Worm (Caenorhabditis elegans) whole organism, mixed stage, embryonic: ENCODE results near the gene T07G12.4.

Source experiments
- M03D4.4 ChIP-seq: sonication (generic microtip); optimal IDR thresholded peaks from 2 replicates; lab custom pipeline; 2017; ENCODE audit warnings: mild to moderate bottlenecking, missing genetic modification characterization, missing compliant biosample characterization
- bed-3 ChIP-seq: fragments of 200-800 bp; sonication (Bioruptor generic); optimal IDR thresholded peaks from 3 replicates; lab custom pipeline; 2018; ENCODE audit warnings: mild to moderate bottlenecking, missing genetic modification characterization, moderate library complexity, missing compliant biosample characterization
- blmp-1 ChIP-seq: fragments of 150-350 bp; optimal IDR thresholded peaks from 2 replicates; lab custom pipeline; 2014; ENCODE audit warnings: missing biosample characterization, missing genetic modification characterization
- ceh-43 ChIP-seq: fragments of 200-800 bp; sonication (Bioruptor generic); optimal IDR thresholded peaks from 2 replicates; lab custom pipeline; 2018; ENCODE audit warnings: mild to moderate bottlenecking, missing genetic modification characterization, moderate library complexity, missing compliant biosample characterization
- ceh-83 ChIP-seq: fragments of 200-800 bp; sonication (Bioruptor generic); optimal IDR thresholded peaks from 2 replicates; lab custom pipeline; 2018; ENCODE audit warnings: mild to moderate bottlenecking, missing genetic modification characterization, missing compliant biosample characterization
- ces-1 ChIP-seq: fragments of 150-350 bp; optimal IDR thresholded peaks from 2 replicates; lab custom pipeline; 2014; ENCODE audit warnings: missing biosample characterization, missing genetic modification reagents, missing genetic modification characterization
- cnd-1 ChIP-seq: fragments of 200-800 bp; sonication (Bioruptor generic); optimal IDR thresholded peaks from 2 replicates; lab custom pipeline; 2018; ENCODE audit warnings: mild to moderate bottlenecking, missing genetic modification characterization, missing compliant biosample characterization
- elt-3 ChIP-seq: fragments of 150-350 bp; optimal IDR thresholded peaks from 2 replicates; lab custom pipeline; 2014; ENCODE audit warnings: missing biosample characterization, missing genetic modification characterization
- ham-2 ChIP-seq: fragments of 200-800 bp; sonication (Bioruptor generic); optimal IDR thresholded peaks from 2 replicates; lab custom pipeline; 2018; ENCODE audit warnings: mild to moderate bottlenecking, missing genetic modification characterization, missing compliant biosample characterization
- mep-1 ChIP-seq: fragments of 150-350 bp; optimal IDR thresholded peaks from 2 replicates; lab custom pipeline; 2017; ENCODE audit warnings: missing biosample characterization, missing genetic modification reagents, missing genetic modification characterization, inconsistent platforms
- mls-2 ChIP-seq: sonication (generic microtip); optimal IDR thresholded peaks from 2 replicates; lab custom pipeline; 2016; ENCODE audit warnings: mild to moderate bottlenecking, missing genetic modification characterization, moderate library complexity, missing compliant biosample characterization
- nhr-28 ChIP-seq: fragments of 150-350 bp; optimal IDR thresholded peaks from 2 replicates; lab custom pipeline; 2014; ENCODE audit warnings: missing biosample characterization, missing genetic modification characterization
- tbx-8 ChIP-seq: fragments of 200-800 bp; sonication (Bioruptor generic); optimal IDR thresholded peaks from 2 replicates; lab custom pipeline; 2018; ENCODE audit warnings: mild to moderate bottlenecking, missing genetic modification characterization, moderate library complexity, missing compliant biosample characterization
- unc-120 ChIP-seq: sonication (generic microtip); optimal IDR thresholded peaks from 2 replicates; lab custom pipeline; 2017; ENCODE audit warnings: missing genetic modification characterization, missing compliant biosample characterization; ENCODE audit not compliant: poor library complexity, severe bottlenecking
- unc-62 ChIP-seq: fragments of 150-350 bp; optimal IDR thresholded peaks from 2 replicates; lab custom pipeline; 2014; ENCODE audit warnings: missing biosample characterization, missing genetic modification reagents, missing genetic modification characterization

The T07G12.4 gene

DNA sequence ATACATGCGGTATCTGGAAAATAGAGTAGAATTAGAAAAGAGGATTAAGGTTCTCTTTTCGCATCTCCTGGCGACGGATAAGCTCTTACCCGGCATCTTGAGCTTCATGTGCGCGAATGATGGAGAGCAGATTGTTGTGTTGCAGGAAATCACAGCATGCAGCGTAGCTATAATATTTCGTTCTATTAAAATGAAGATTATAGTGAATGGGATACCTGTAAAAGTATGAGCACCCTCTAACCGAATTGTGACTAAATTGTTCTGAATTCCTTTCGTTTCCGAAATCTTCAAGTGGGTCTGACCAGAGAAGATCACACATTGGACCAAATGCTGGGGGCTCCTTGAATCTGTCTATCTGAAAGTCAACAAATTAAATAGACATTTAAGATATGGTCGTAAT, 40.1 kb downstream of the T07G12.4 start:
- TF ChIP-seq unc-62 (no peak), ham-2 (no peak), ceh-43 (GFP tag; lab: Kevin White, UChicago) (no peak), nhr-28 (tag; lab: Kevin White, UChicago) (no peak), mls-2 (tag; lab: Kevin White, UChicago) (no peak), mep-1 (no peak), M03D4.4 (tag; lab: Kevin White, UChicago) (no peak), tbx-8 (GFP tag; lab: Kevin White, UChicago) (no peak)
- TF ChIP-seq, all 35 proteins: peak for 0

- TF ChIP-seq mls-2 (tag; lab: Kevin White, UChicago): no peak
- TF ChIP-seq ceh-83 (GFP tag; lab: Kevin White, UChicago): no peak
- no peak for TF ChIP-seq unc-120 (tag; lab: Kevin White, UChicago)
- TF ChIP-seq cnd-1 (tag; lab: Kevin White, UChicago): no peak
- no peak for TF ChIP-seq bed-3 (GFP tag; lab: Kevin White, UChicago)
- no peak for TF ChIP-seq blmp-1 (tag; lab: Kevin White, UChicago)
- no peak for TF ChIP-seq ces-1 (GFP tag; lab: Kevin White, UChicago)
- TF ChIP-seq elt-3: no peak
These were observed 49.1 kb downstream of the T07G12.4 start for ce11 chrIV:10489409-10489808.
